Worm (Caenorhabditis elegans) whole organism, L1 larva: ENCODE measurements around the gene ztf-27.

Experiments
- aha-1 ChIP-seq: fragments of 150-350 bp; optimal IDR thresholded peaks from 2 replicates; lab custom pipeline; 2014; ENCODE audit warnings: missing biosample characterization, missing genetic modification characterization
- alr-1 ChIP-seq: fragments of 200-800 bp; sonication (Bioruptor generic); optimal IDR thresholded peaks from 2 replicates; lab custom pipeline; 2018; ENCODE audit warnings: borderline replicate concordance, mild to moderate bottlenecking, missing genetic modification characterization, missing compliant biosample characterization
- blmp-1 ChIP-seq: fragments of 150-350 bp; optimal IDR thresholded peaks from 2 replicates; lab custom pipeline; 2014; ENCODE audit warnings: missing biosample characterization, missing genetic modification characterization
- ceh-63 ChIP-seq: fragments of 200-800 bp; sonication (Bioruptor generic); optimal IDR thresholded peaks from 2 replicates; lab custom pipeline; 2018; ENCODE audit warnings: mild to moderate bottlenecking, missing genetic modification characterization, missing compliant biosample characterization
- ceh-8 ChIP-seq: fragments of 200-800 bp; sonication (Bioruptor generic); optimal IDR thresholded peaks from 2 replicates; lab custom pipeline; 2018; ENCODE audit warnings: mild to moderate bottlenecking, missing genetic modification characterization, moderate library complexity, missing compliant biosample characterization
- ceh-88 ChIP-seq: fragments of 200-800 bp; sonication (Bioruptor generic); IDR thresholded peaks from 2 replicates; pipeline ENCODE4 v1.3.6; 2022; ENCODE audit warnings: missing genetic modification characterization, missing compliant biosample characterization
- ces-1 ChIP-seq: fragments of 150-350 bp; optimal IDR thresholded peaks from 2 replicates; lab custom pipeline; 2014; ENCODE audit warnings: missing biosample characterization, missing genetic modification reagents, missing genetic modification characterization
- dpl-1 ChIP-seq, 3 experiments: fragments of 150-350 bp in 2 of 3; sonication (generic microtip) in 1 of 3; optimal IDR thresholded peaks; 2 replicates each; lab custom pipeline; 2014 to 2017; ENCODE audit warnings: missing biosample characterization in 3 of 3, missing genetic modification characterization in 3 of 3, missing genetic modification reagents in 3 of 3
- dsc-1 ChIP-seq: sonication (generic microtip); optimal IDR thresholded peaks from 2 replicates; lab custom pipeline; 2016; ENCODE audit warnings: mild to moderate bottlenecking, missing genetic modification characterization, missing compliant biosample characterization
- efl-1 ChIP-seq, 4 experiments: fragments of 150-350 bp; optimal IDR thresholded peaks in 3 of 4; peaks in 1 of 4; 1 replicate in 1 of 4; 2 replicates in 3 of 4; lab custom pipeline; 2014; ENCODE audit warnings: missing biosample characterization in 2 of 4, missing genetic modification characterization in 2 of 4, missing genetic modification reagents in 2 of 4
- egl-13 ChIP-seq: sonication (generic microtip); optimal IDR thresholded peaks from 2 replicates; lab custom pipeline; 2016; ENCODE audit warnings: missing genotype, missing genetic modification reagents, missing genetic modification characterization, missing compliant biosample characterization
- egl-27 ChIP-seq, 2 experiments: fragments of 150-350 bp in 1 of 2; sonication (generic microtip); optimal IDR thresholded peaks; 3 replicates each; lab custom pipeline; 2017 to 2018; ENCODE audit warnings: missing biosample characterization in 2 of 2, missing genetic modification characterization in 2 of 2, missing genetic modification reagents in 2 of 2
- elt-3 ChIP-seq, 6 experiments: fragments of 150-350 bp in 1 of 6; sonication (generic microtip); optimal IDR thresholded peaks; 2 replicates each; lab custom pipeline; 2017 to 2018; ENCODE audit warnings: missing biosample characterization in 6 of 6, missing genetic modification characterization in 6 of 6, inconsistent platforms in 1 of 6
- ets-5 ChIP-seq: fragments of 200-800 bp; sonication (Bioruptor generic); IDR thresholded peaks from 2 replicates; pipeline ENCODE4 v1.3.6; 2022; ENCODE audit warnings: missing genetic modification characterization, missing compliant biosample characterization
- fkh-4 ChIP-seq: sonication (generic microtip); optimal IDR thresholded peaks from 2 replicates; lab custom pipeline; 2016; ENCODE audit warnings: missing compliant biosample characterization, missing genetic modification characterization, borderline replicate concordance
- fkh-8 ChIP-seq: sonication (generic microtip); optimal IDR thresholded peaks from 2 replicates; lab custom pipeline; 2016; ENCODE audit warnings: mild to moderate bottlenecking, missing genetic modification characterization, missing compliant biosample characterization
- hlh-17 ChIP-seq: fragments of 200-800 bp; sonication (Bioruptor generic); optimal IDR thresholded peaks from 2 replicates; lab custom pipeline; 2018; ENCODE audit warnings: missing genetic modification characterization, mild to moderate bottlenecking, missing compliant biosample characterization, moderate library complexity, borderline replicate concordance
- isw-1 ChIP-seq: fragments of 200-800 bp; sonication (Bioruptor generic); IDR thresholded peaks from 2 replicates; pipeline ENCODE4 v1.3.6; 2022; ENCODE audit warnings: missing genetic modification characterization, missing compliant biosample characterization
- lin-13 ChIP-seq: fragments of 150-350 bp; optimal IDR thresholded peaks from 2 replicates; lab custom pipeline; 2014; ENCODE audit warnings: missing biosample characterization, missing genetic modification reagents, missing genetic modification characterization
- lin-14 ChIP-seq: fragments of 200-800 bp; sonication (Bioruptor generic); optimal IDR thresholded peaks from 2 replicates; lab custom pipeline; 2018; ENCODE audit warnings: mild to moderate bottlenecking, missing genetic modification characterization, moderate library complexity, missing compliant biosample characterization
- lin-35 ChIP-seq, 2 experiments: fragments of 150-350 bp; optimal IDR thresholded peaks; 2 replicates each; lab custom pipeline; 2014; ENCODE audit warnings: missing biosample characterization in 2 of 2, missing genetic modification characterization in 2 of 2, missing genetic modification reagents in 2 of 2
- lin-39 ChIP-seq: fragments of 150-350 bp; optimal IDR thresholded peaks from 2 replicates; lab custom pipeline; 2014; ENCODE audit warnings: missing biosample characterization, missing genetic modification reagents, missing genetic modification characterization
- lsy-2 ChIP-seq, 2 experiments: fragments of 150-350 bp; optimal IDR thresholded peaks; 2 replicates each; lab custom pipeline; 2014; ENCODE audit warnings: missing biosample characterization in 2 of 2, missing genetic modification characterization in 2 of 2
- mdl-1 ChIP-seq, 2 experiments: fragments of 150-350 bp; optimal IDR thresholded peaks; 2 replicates each; lab custom pipeline; 2014 to 2017; ENCODE audit warnings: missing biosample characterization in 2 of 2, missing genetic modification characterization in 2 of 2, inconsistent platforms in 1 of 2
- mep-1 ChIP-seq: fragments of 150-350 bp; optimal IDR thresholded peaks from 2 replicates; lab custom pipeline; 2014; ENCODE audit warnings: missing biosample characterization, missing genetic modification characterization
- nhr-12 ChIP-seq: sonication (generic microtip); optimal IDR thresholded peaks from 2 replicates; lab custom pipeline; 2017; ENCODE audit warnings: missing biosample characterization, missing genetic modification characterization
- nhr-19 ChIP-seq: fragments of 200-800 bp; sonication (Bioruptor generic); conservative IDR thresholded peaks from 2 replicates; pipeline ENCODE4 v1.3.6; 2022; ENCODE audit warnings: missing genetic modification characterization, missing compliant biosample characterization
- nhr-237 ChIP-seq: fragments of 150-350 bp; optimal IDR thresholded peaks from 2 replicates; lab custom pipeline; 2014; ENCODE audit warnings: missing biosample characterization, missing genetic modification characterization
- nhr-47 ChIP-seq: sonication (generic microtip); optimal IDR thresholded peaks from 2 replicates; lab custom pipeline; 2016; ENCODE audit warnings: mild to moderate bottlenecking, missing genetic modification characterization, moderate library complexity, missing compliant biosample characterization
- nhr-77 ChIP-seq: fragments of 150-350 bp; optimal IDR thresholded peaks from 2 replicates; lab custom pipeline; 2014; ENCODE audit warnings: missing biosample characterization, missing genetic modification characterization
- nhr-84 ChIP-seq: sonication (generic microtip); optimal IDR thresholded peaks from 2 replicates; lab custom pipeline; 2017; ENCODE audit warnings: missing biosample characterization, missing genetic modification characterization
- nhr-85 ChIP-seq: sonication (generic microtip); peaks from one replicate; lab custom pipeline; 2016; ENCODE audit warnings: missing genetic modification characterization, inconsistent platforms, missing compliant biosample characterization
- pag-3 ChIP-seq: sonication (generic microtip); optimal IDR thresholded peaks from 2 replicates; lab custom pipeline; 2017; ENCODE audit warnings: missing genetic modification characterization, mild to moderate bottlenecking, missing compliant biosample characterization, antibody characterized with exemption, borderline replicate concordance; ENCODE audit not compliant: insufficient read depth
- skn-1 ChIP-seq: fragments of 150-350 bp; optimal IDR thresholded peaks from 2 replicates; lab custom pipeline; 2014; ENCODE audit warnings: missing biosample characterization, missing genetic modification characterization
- sox-4 ChIP-seq: sonication (generic microtip); optimal IDR thresholded peaks from 2 replicates; lab custom pipeline; 2016; ENCODE audit warnings: missing genetic modification characterization, missing compliant biosample characterization
- tbx-2 ChIP-seq: sonication (generic microtip); optimal IDR thresholded peaks from 2 replicates; lab custom pipeline; 2016; ENCODE audit warnings: missing genetic modification characterization, missing compliant biosample characterization
- unc-62 ChIP-seq: fragments of 150-350 bp; optimal IDR thresholded peaks from 2 replicates; lab custom pipeline; 2014; ENCODE audit warnings: missing biosample characterization, missing genetic modification reagents, missing genetic modification characterization
- unc-86 ChIP-seq: sonication (generic microtip); optimal IDR thresholded peaks from 2 replicates; lab custom pipeline; 2016; ENCODE audit warnings: missing genetic modification characterization, missing compliant biosample characterization
- unc-98 ChIP-seq: fragments of 200-800 bp; sonication (Bioruptor generic); IDR thresholded peaks from 2 replicates; pipeline ENCODE4 v1.3.6; 2022; ENCODE audit warnings: missing genetic modification characterization, missing compliant biosample characterization
- ztf-11 ChIP-seq, 2 experiments: sonication (generic microtip); optimal IDR thresholded peaks; 2 replicates each; lab custom pipeline; 2016 to 2017; ENCODE audit warnings: missing genetic modification characterization in 2 of 2, missing biosample characterization in 1 of 2, missing compliant biosample characterization in 1 of 2
- ztf-4 ChIP-seq: fragments of 150-350 bp; optimal IDR thresholded peaks from 2 replicates; lab custom pipeline; 2014; ENCODE audit warnings: missing biosample characterization, missing genetic modification characterization

ztf-27 gene

DNA sequence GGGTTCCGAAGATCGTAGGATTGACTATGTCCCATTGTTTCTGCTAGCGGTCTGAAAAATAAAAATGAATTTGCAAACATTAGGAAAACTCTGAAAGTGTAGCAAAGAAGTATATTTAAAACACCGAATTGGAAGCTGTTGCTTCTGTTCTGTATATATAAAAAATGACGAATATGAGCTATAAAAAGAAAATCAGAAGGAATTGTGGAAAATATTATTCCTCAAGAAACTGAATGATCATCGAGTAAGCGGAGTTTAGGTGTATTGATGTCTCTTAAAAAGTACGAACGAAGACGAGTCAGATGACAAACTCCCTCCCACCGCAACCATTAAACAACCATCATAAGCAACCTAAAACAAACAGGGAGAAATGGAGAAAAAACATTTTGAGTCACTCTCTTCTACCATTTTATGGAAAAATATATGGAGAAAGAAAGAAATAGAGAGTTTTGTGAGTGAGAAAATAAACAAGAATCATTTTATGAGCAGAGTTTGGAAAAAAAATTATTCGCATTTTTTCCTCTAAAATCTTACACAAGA is 27.6 kb upstream of the ztf-27 start, which contains the start of gene C07E3.3:
Gene C07E3.3 (minus strand): TSS at position 51 of the 540 bp plus-strand sequence.
- TF ChIP-seq nhr-19 (GFP tag; lab: Robert Waterston, UW) (no peak), efl-1 (optimal IDR thresholded peaks at IDR 0.05; lab: Kevin White, UChicago) (no peak), efl-1 (GFP tag; optimal IDR thresholded peaks at IDR 0.05 in 1 of 2; lab: Kevin White, UChicago) (peak in 1 of 2 experiments; percentile 92)
- TF ChIP-seq, all 84 proteins: peak for 1

DNA sequence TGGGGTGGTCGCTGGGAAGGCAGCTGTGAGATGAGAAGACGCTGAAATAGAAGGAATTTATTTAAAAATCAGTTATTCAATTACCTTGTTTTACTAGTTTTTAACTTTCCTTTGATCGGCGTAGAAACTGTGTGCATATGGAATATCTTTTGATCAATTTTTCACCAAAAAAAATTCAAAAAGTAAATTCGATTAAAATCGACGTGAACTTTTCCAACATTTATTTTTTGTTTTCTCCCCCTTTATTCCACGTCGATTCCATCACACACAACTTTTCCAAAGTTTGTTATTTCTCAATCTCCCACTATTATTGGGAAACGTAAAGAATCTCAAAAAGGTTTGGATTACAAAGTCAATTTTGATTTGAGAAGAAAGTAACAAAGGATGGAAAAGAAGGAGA is 24.6 kb upstream of the ztf-27 start, which contains the start of gene C07E3.4:
Gene C07E3.4 (plus strand): TSS at position 301 of the 400 bp plus-strand sequence.
- TF ChIP-seq mdl-1 (tag; optimal IDR thresholded peaks at IDR 0.05; lab: Kevin White, UChicago) (no peak), nhr-12 (tag; lab: Kevin White, UChicago) (no peak), egl-13 (tag; lab: Kevin White, UChicago) (no peak), sox-4 (no peak), nhr-85 (tag; lab: Kevin White, UChicago) (no peak), lin-35 (GFP tag; optimal IDR thresholded peaks at IDR 0.05; lab: Kevin White, UChicago) (no peak), ces-1 (GFP tag; lab: Kevin White, UChicago) (no peak), skn-1 (no peak), dpl-1 (GFP tag; optimal IDR thresholded peaks at IDR 0.05; lab: Kevin White, UChicago) (no peak), mep-1 (tag; lab: Kevin White, UChicago) (no peak), lsy-2 (tag; optimal IDR thresholded peaks at IDR 0.05; lab: Kevin White, UChicago) (no peak), nhr-84 (no peak), lin-39 (tag; lab: Kevin White, UChicago) (no peak), unc-98 (no peak), ceh-63 (GFP tag; lab: Kevin White, UChicago) (no peak), dsc-1 (tag; lab: Kevin White, UChicago) (no peak), ceh-88 (no peak), aha-1 (tag; lab: Kevin White, UChicago) (no peak), nhr-77 (tag; lab: Kevin White, UChicago) (no peak), nhr-237 (no peak)

DNA sequence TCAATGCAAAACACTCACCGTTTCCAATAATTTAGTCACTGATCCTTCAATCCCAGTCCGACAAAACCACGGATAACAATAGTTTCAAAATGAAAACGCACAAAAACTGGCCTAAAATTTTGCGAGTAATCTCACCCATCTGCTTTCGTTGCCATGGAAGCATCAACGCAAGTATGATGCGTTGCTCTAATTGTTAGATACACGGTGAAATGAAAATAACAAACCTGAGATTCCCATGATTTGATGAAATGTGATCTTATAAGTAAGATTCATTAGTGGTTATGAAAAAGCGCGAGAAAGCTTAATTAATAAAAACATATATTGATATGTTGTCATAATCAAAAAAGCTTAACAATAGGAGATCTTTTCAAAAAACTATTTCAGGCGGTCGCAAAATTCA is 17.9 kb upstream of the ztf-27 start, which contains the start of gene ceh-57:
Gene ceh-57 (minus strand): TSS at position 95 of the 400 bp plus-strand sequence.
- TF ChIP-seq ceh-8 (GFP tag; lab: Kevin White, UChicago), result no peak
- peak; percentile 53 for TF ChIP-seq fkh-8
- TF ChIP-seq unc-86 (tag; lab: Kevin White, UChicago), result no peak
- peak; percentile 64 for TF ChIP-seq dsc-1 (tag; lab: Kevin White, UChicago)
- TF ChIP-seq unc-98, result no peak
- peak; percentile 5 for TF ChIP-seq nhr-47
- TF ChIP-seq sox-4, result no peak
- TF ChIP-seq elt-3 (tag; optimal IDR thresholded peaks at IDR 0.05; lab: Kevin White, UChicago), result no peak
- no peak for TF ChIP-seq blmp-1 (tag; lab: Kevin White, UChicago)
- no peak for TF ChIP-seq ceh-63 (GFP tag; lab: Kevin White, UChicago)
- no peak for TF ChIP-seq skn-1
- no peak for TF ChIP-seq efl-1 (optimal IDR thresholded peaks at IDR 0.05; lab: Kevin White, UChicago)
- no peak for TF ChIP-seq efl-1 (GFP tag; optimal IDR thresholded peaks at IDR 0.05 in 1 of 2; lab: Kevin White, UChicago)
- no peak for TF ChIP-seq unc-62 (GFP tag; lab: Kevin White, UChicago)

ce11 chrII:10369547-10370028 is 15.5 kb upstream of the ztf-27 start, which contains the start of gene ceh-58:
Gene ceh-58 (minus strand): TSS chrII:10369597.
- TF ChIP-seq elt-3 (tag; optimal IDR thresholded peaks at IDR 0.05; lab: Kevin White, UChicago), result no peak
- TF ChIP-seq ztf-11 (tag; optimal IDR thresholded peaks at IDR 0.05; lab: Kevin White, UChicago), result no peak
- TF ChIP-seq hlh-17, result no peak
- no peak for TF ChIP-seq isw-1 (GFP tag; lab: Robert Waterston, UW)
- TF ChIP-seq egl-27 (tag; optimal IDR thresholded peaks at IDR 0.05; lab: Kevin White, UChicago), result no peak
- peak; percentile 33 for TF ChIP-seq lin-14 (GFP tag; lab: Kevin White, UChicago)
- TF ChIP-seq alr-1 (tag; lab: Kevin White, UChicago), result no peak
- no peak for TF ChIP-seq tbx-2 (tag; lab: Kevin White, UChicago)
- peak; percentile 61 for TF ChIP-seq nhr-85 (tag; lab: Kevin White, UChicago)
- TF ChIP-seq ets-5 (GFP tag; lab: Robert Waterston, UW), result no peak
- no peak for TF ChIP-seq fkh-4
- no peak for TF ChIP-seq lin-13
- TF ChIP-seq ztf-4, result no peak
- peak; percentile 22 for TF ChIP-seq ceh-8 (GFP tag; lab: Kevin White, UChicago)
- no peak for TF ChIP-seq pag-3 (tag; lab: Kevin White, UChicago)
- TF ChIP-seq blmp-1 (tag; lab: Kevin White, UChicago), result peak; percentile 36
